Fruit fly (Drosophila melanogaster): ENCODE data around the gene CG11350.

CG11350 gene

DNA sequence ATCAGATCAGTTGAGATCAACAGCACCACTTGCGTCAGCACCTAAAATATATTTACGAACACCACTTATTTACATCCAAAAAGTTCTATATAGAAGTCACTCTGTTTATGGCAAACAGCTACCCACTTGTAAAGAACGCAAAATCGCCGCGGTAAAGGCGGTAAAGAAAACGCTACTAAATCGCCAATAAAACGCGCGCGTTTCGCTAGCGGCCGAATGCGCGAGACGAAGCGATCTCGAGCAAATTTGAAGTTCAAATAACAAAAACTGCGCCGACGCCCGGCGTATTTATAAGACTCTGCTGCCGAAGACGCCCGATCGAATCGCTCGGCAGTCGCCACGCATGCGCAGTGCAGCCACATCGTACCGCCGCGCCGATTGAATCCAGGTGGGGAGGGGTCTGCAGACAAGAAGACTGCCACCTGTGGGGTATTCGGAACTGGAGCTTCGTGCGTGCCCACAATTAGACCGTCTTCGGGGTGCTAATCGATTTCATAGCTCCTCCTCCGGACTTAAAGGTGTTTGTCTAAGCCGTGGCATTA lies 8.2 kb downstream of the CG11350 start, which contains the start of gene CG13722:
CG13722 (minus strand) TSS at position 262 of the 542 bp plus-strand sequence.
- TF ChIP-seq Myc (optimal IDR thresholded peaks at IDR 0.05): peak; percentile 45
- TF ChIP-seq rgr (GFP tag; optimal IDR thresholded peaks at IDR 0.05): no peak

DNA sequence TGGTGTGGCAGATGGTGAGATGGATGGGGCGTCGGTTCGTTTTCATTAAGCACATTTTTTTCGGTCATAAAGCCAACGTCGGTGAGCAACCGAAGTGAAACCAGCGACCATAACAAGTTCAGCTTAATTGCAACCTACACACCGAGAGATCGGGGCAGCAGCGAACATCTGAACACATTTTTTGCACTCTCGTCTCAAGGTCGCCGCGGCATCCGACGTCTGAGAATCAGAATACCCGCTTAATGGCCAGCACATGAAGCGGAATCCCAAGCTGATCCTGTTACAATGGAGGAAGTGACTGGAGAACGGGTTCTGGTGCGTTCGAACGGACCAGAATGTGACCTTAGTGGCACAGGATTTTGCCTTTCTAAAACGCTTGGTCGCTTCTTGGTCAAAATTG lies 11.0 kb downstream of the CG11350 start:
- TF ChIP-seq ey (GFP tag; optimal IDR thresholded peaks at IDR 0.05) (no peak), Rel (GFP tag; optimal IDR thresholded peaks at IDR 0.05) (no peak), Rel (tag; optimal IDR thresholded peaks at IDR 0.05) (peak; percentile 23)

DNA sequence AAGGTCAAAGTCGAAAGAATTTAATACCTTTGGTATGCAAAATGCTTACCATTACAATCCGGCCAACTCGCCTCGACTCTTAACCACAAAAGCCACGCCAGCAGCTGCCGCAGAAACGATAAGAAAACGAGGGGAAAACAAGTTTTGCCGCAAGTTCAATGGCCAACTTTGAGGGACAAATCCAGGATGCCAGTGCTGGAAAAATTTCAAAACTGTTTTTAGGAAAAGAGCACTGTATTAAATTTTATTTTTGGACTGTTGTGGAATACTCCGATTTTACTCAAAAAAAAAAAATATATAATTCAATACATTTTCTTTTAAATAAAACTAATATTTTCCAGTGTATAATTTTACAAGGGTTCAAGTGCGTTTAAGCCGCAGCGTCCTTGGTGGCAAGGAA lies 12.0 kb downstream of the CG11350 start:
- TF ChIP-seq Rel (GFP tag; optimal IDR thresholded peaks at IDR 0.05) (no peak), Rel (tag; optimal IDR thresholded peaks at IDR 0.05) (no peak), usp (GFP tag; optimal IDR thresholded peaks at IDR 0.05) (no peak), lola (GFP tag; optimal IDR thresholded peaks at IDR 0.05) (no peak), GATAd (GFP tag; optimal IDR thresholded peaks at IDR 0.05) (no peak), dl (GFP tag; optimal IDR thresholded peaks at IDR 0.05; ENCODE audit: insufficient read depth in 1 of 2, partially characterized antibody in 2 of 2) (no peak), woc (GFP tag; optimal IDR thresholded peaks at IDR 0.05) (peak; percentile 55), Dif (GFP tag; optimal IDR thresholded peaks at IDR 0.05; ENCODE audit: partially characterized antibody) (no peak), HLH106 (tag; optimal IDR thresholded peaks at IDR 0.05) (peak; percentile 76), sage (GFP tag; optimal IDR thresholded peaks at IDR 0.05) (peak; percentile 64), Vsx2 (GFP tag; optimal IDR thresholded peaks at IDR 0.05; ENCODE audit: partially characterized antibody) (no peak), dsf (GFP tag; optimal IDR thresholded peaks at IDR 0.05; ENCODE audit: borderline replicate concordance) (no peak), Jra (GFP tag; optimal IDR thresholded peaks at IDR 0.05) (no peak), CG32264 (GFP tag; optimal IDR thresholded peaks at IDR 0.05) (no peak), Hr83 (GFP tag; optimal IDR thresholded peaks at IDR 0.05; ENCODE audit: poor library complexity, severe bottlenecking) (no peak), Hnf4 (GFP tag; optimal IDR thresholded peaks at IDR 0.05) (peak; percentile 41), ey (GFP tag; optimal IDR thresholded peaks at IDR 0.05) (peak; percentile 54), pan (optimal IDR thresholded peaks at IDR 0.05) (no peak), h (GFP tag; optimal IDR thresholded peaks at IDR 0.05) (peak; percentile 78), br (GFP tag; optimal IDR thresholded peaks at IDR 0.05) (peak; percentile 69), Myc (optimal IDR thresholded peaks at IDR 0.05) (no peak), foxo (GFP tag; optimal IDR thresholded peaks at IDR 0.05) (peak in 1 of 2 experiments; percentile 74), CG9705 (GFP tag; optimal IDR thresholded peaks at IDR 0.05) (peak; percentile 34), sv (GFP tag; optimal IDR thresholded peaks at IDR 0.05) (no peak), N (GFP tag; optimal IDR thresholded peaks at IDR 0.05) (no peak), fru (GFP tag; optimal IDR thresholded peaks at IDR 0.05) (peak; percentile 71), Sp1 (GFP tag; optimal IDR thresholded peaks at IDR 0.05) (peak; percentile 73), dmrt93B (GFP tag; optimal IDR thresholded peaks at IDR 0.05) (peak; percentile 48), tai (GFP tag; optimal IDR thresholded peaks at IDR 0.05) (peak; percentile 30), OdsH (GFP tag; optimal IDR thresholded peaks at IDR 0.05) (peak; percentile 74), jim (GFP tag; optimal IDR thresholded peaks at IDR 0.05) (no peak), brk (GFP tag; optimal IDR thresholded peaks at IDR 0.05) (peak; percentile 70), rgr (GFP tag; optimal IDR thresholded peaks at IDR 0.05) (peak; percentile 73), Dfd (GFP tag; optimal IDR thresholded peaks at IDR 0.05) (no peak), psq (GFP tag; optimal IDR thresholded peaks at IDR 0.05) (peak; percentile 74), CrebA (GFP tag; optimal IDR thresholded peaks at IDR 0.05; ENCODE audit: borderline replicate concordance) (peak; percentile 10), Mio (GFP tag; optimal IDR thresholded peaks at IDR 0.05) (no peak), Hr78 (GFP tag; optimal IDR thresholded peaks at IDR 0.05) (no peak), Abd-B (GFP tag; optimal IDR thresholded peaks at IDR 0.05) (no peak)

All from whole organism, wandering third instar larva.